Worm (Caenorhabditis elegans) whole organism, L3 larva: Measurements from ENCODE around the gene H06I04.6.
A peak's percentile ranks its signal among the peaks of the same experiment; 100 is the strongest.

ENCODE experiments used
- elt-2 ChIP-seq: sonication (generic microtip); optimal IDR thresholded peaks from 2 replicates; lab custom pipeline; 2016; ENCODE audit warnings: missing genetic modification reagents, mild to moderate bottlenecking, missing genetic modification characterization, missing compliant biosample characterization
- elt-3 ChIP-seq, 3 experiments: fragments of 150-350 bp in 1 of 3; sonication (generic microtip) in 2 of 3; optimal IDR thresholded peaks; 2 replicates in 2 of 3; 4 replicates in 1 of 3; lab custom pipeline; 2014 to 2017; ENCODE audit warnings: missing biosample characterization in 3 of 3, missing genetic modification characterization in 3 of 3
- eor-1 ChIP-seq, 2 experiments: fragments of 150-350 bp; optimal IDR thresholded peaks; 2 replicates each; lab custom pipeline; 2014 to 2018; ENCODE audit warnings: missing biosample characterization in 2 of 2, missing genetic modification characterization in 2 of 2
- fkh-10 ChIP-seq: sonication (generic microtip); optimal IDR thresholded peaks from 2 replicates; lab custom pipeline; 2017; ENCODE audit warnings: missing biosample characterization, missing genetic modification reagents, missing genetic modification characterization
- mdl-1 ChIP-seq: fragments of 150-350 bp; optimal IDR thresholded peaks from 2 replicates; lab custom pipeline; 2014; ENCODE audit warnings: missing biosample characterization, missing genetic modification characterization
- nhr-237 ChIP-seq: fragments of 150-350 bp; optimal IDR thresholded peaks from 2 replicates; lab custom pipeline; 2014; ENCODE audit warnings: missing biosample characterization, missing genetic modification characterization
- nhr-76 ChIP-seq: fragments of 150-350 bp; sonication (generic microtip); optimal IDR thresholded peaks from 5 replicates; lab custom pipeline; 2014; ENCODE audit warnings: missing biosample characterization, missing genetic modification characterization
- nhr-77 ChIP-seq: fragments of 150-350 bp; optimal IDR thresholded peaks from 2 replicates; lab custom pipeline; 2014; ENCODE audit warnings: missing biosample characterization, missing genetic modification characterization
- unc-62 ChIP-seq: fragments of 150-350 bp; sonication (generic microtip); optimal IDR thresholded peaks from 4 replicates; lab custom pipeline; 2014; ENCODE audit warnings: missing biosample characterization, missing genetic modification reagents, missing genetic modification characterization

ce11 chrIII:3065876-3066509 lies 1.9 kb upstream of the H06I04.6 start:
- TF ChIP-seq eor-1 (tag; optimal IDR thresholded peaks at IDR 0.05; lab: Kevin White, UChicago): no peak
- TF ChIP-seq nhr-237 (tag; lab: Kevin White, UChicago): no peak
- no peak for TF ChIP-seq nhr-77
- no peak for TF ChIP-seq fkh-10
- TF ChIP-seq unc-62 (GFP tag; lab: Kevin White, UChicago): no peak
- TF ChIP-seq elt-2 (tag; lab: Kevin White, UChicago): peak; percentile 27
- TF ChIP-seq mdl-1 (tag; lab: Kevin White, UChicago): no peak
- no peak for TF ChIP-seq elt-3 (tag; optimal IDR thresholded peaks at IDR 0.05; lab: Kevin White, UChicago)
- no peak for TF ChIP-seq nhr-76 (tag; lab: Kevin White, UChicago)
